Fruit fly (Drosophila melanogaster) whole organism, embryonic: Measurements from ENCODE around the gene nerfin-2.

Source experiments
- Ada2b ChIP-seq: fragments of 200-800 bp; sonication (Bioruptor generic); IDR thresholded peaks from 2 replicates; pipeline ENCODE4 v1.3.6; 2022; ENCODE audit warnings: missing biosample characterization, missing genetic modification characterization
- Adf1 ChIP-seq: fragments of 200-800 bp; sonication (Bioruptor generic); IDR thresholded peaks from 2 replicates; pipeline ENCODE4 v1.3.6; 2022; ENCODE audit warnings: missing biosample characterization, missing genetic modification characterization
- B-H1 ChIP-seq: fragments of 200-800 bp; sonication (Bioruptor generic); IDR thresholded peaks from 3 replicates; pipeline ENCODE4 v1.3.6; 2022; ENCODE audit warnings: missing biosample characterization, missing genetic modification characterization
- Bteb2 ChIP-seq: fragments of 200-800 bp; sonication (Bioruptor generic); optimal IDR thresholded peaks from 2 replicates; lab custom pipeline; 2016; ENCODE audit warnings: missing biosample characterization, missing genetic modification characterization
- CG10543 ChIP-seq: fragments of 200-800 bp; sonication (Bioruptor generic); optimal IDR thresholded peaks from 3 replicates; lab custom pipeline; 2017; ENCODE audit warnings: missing biosample characterization, mild to moderate bottlenecking, missing genetic modification characterization, moderate library complexity
- CG1647 ChIP-seq: fragments of 200-800 bp; sonication (Bioruptor generic); optimal IDR thresholded peaks from 3 replicates; lab custom pipeline; 2016; ENCODE audit warnings: missing biosample characterization, missing genetic modification characterization
- CG16813 ChIP-seq: fragments of 200-800 bp; sonication (Bioruptor generic); IDR thresholded peaks from 3 replicates; pipeline ENCODE4 v1.3.6; 2022; ENCODE audit warnings: missing biosample characterization, missing genetic modification characterization; ENCODE audit not compliant: partially characterized antibody
- CG17328 ChIP-seq: fragments of 200-800 bp; sonication (Bioruptor generic); IDR thresholded peaks from 2 replicates; pipeline ENCODE4 v1.3.6; 2022; ENCODE audit warnings: missing biosample characterization, missing genetic modification characterization
- CG17361 ChIP-seq: fragments of 200-800 bp; sonication (Bioruptor generic); IDR thresholded peaks from 3 replicates; pipeline ENCODE4 v1.3.6; 2022; ENCODE audit warnings: missing biosample characterization, missing genetic modification characterization
- CG30403 ChIP-seq: fragments of 200-800 bp; sonication (Bioruptor generic); optimal IDR thresholded peaks from 3 replicates; lab custom pipeline; 2016; ENCODE audit warnings: missing biosample characterization, missing genetic modification characterization
- CG32767 ChIP-seq: fragments of 200-800 bp; sonication (Bioruptor generic); IDR thresholded peaks from 2 replicates; pipeline ENCODE4 v1.3.6; 2022; ENCODE audit warnings: missing biosample characterization, missing genetic modification characterization
- CG3847 ChIP-seq: fragments of 200-800 bp; sonication (Bioruptor generic); IDR thresholded peaks from 2 replicates; pipeline ENCODE4 v1.3.6; 2022; ENCODE audit warnings: missing biosample characterization, missing genetic modification characterization
- CG4820 ChIP-seq: fragments of 200-800 bp; sonication (Bioruptor generic); optimal IDR thresholded peaks from 3 replicates; lab custom pipeline; 2016; ENCODE audit warnings: missing biosample characterization, missing genetic modification characterization
- CG6175 ChIP-seq: fragments of 200-800 bp; sonication (Bioruptor generic); IDR thresholded peaks from 3 replicates; pipeline ENCODE4 v1.3.6; 2022; ENCODE audit warnings: missing biosample characterization, missing genetic modification characterization
- CG6791 ChIP-seq: fragments of 200-800 bp; sonication (Bioruptor generic); IDR thresholded peaks from 3 replicates; pipeline ENCODE4 v1.3.6; 2022; ENCODE audit warnings: missing biosample characterization, missing genetic modification characterization; ENCODE audit not compliant: partially characterized antibody
- CG6854 ChIP-seq: fragments of 200-800 bp; sonication (Bioruptor generic); optimal IDR thresholded peaks from 3 replicates; lab custom pipeline; 2017; ENCODE audit warnings: missing biosample characterization, mild to moderate bottlenecking, missing genetic modification characterization
- CG8281 ChIP-seq: fragments of 200-800 bp; sonication (Bioruptor generic); optimal IDR thresholded peaks from 2 replicates; lab custom pipeline; 2018; ENCODE audit warnings: missing biosample characterization, mild to moderate bottlenecking, missing genetic modification characterization, moderate library complexity
- CrebB ChIP-seq: fragments of 200-800 bp; sonication (Bioruptor generic); optimal IDR thresholded peaks from 3 replicates; lab custom pipeline; 2018; ENCODE audit warnings: missing biosample characterization, mild to moderate bottlenecking, missing genetic modification characterization
- D19B ChIP-seq: fragments of 200-800 bp; sonication (Bioruptor generic); optimal IDR thresholded peaks from 2 replicates; lab custom pipeline; 2017; ENCODE audit warnings: missing biosample characterization, mild to moderate bottlenecking, missing genetic modification characterization
- Dad ChIP-seq: fragments of 200-800 bp; sonication (Bioruptor generic); optimal IDR thresholded peaks from 3 replicates; lab custom pipeline; 2016; ENCODE audit warnings: missing biosample characterization, missing genetic modification characterization
- Gug ChIP-seq: fragments of 200-800 bp; sonication (Bioruptor generic); IDR thresholded peaks from 4 replicates; pipeline ENCODE4 v1.3.6; 2022; ENCODE audit warnings: missing biosample characterization, missing genetic modification characterization
- H15 ChIP-seq: fragments of 200-800 bp; sonication (Bioruptor generic); IDR thresholded peaks from 3 replicates; pipeline ENCODE4 v1.3.6; 2022; ENCODE audit warnings: missing biosample characterization, missing genetic modification characterization
- Hmr ChIP-seq: fragments of 200-800 bp; sonication (Bioruptor generic); optimal IDR thresholded peaks from 3 replicates; lab custom pipeline; 2017; ENCODE audit warnings: mild to moderate bottlenecking, missing biosample characterization, missing genetic modification reagents, missing genetic modification characterization
- Lim3 ChIP-seq: fragments of 200-800 bp; sonication (Bioruptor generic); IDR thresholded peaks from 2 replicates; pipeline ENCODE4 v1.3.6; 2022; ENCODE audit warnings: missing biosample characterization, missing genetic modification characterization
- Lpt ChIP-seq: fragments of >200 bp; optimal IDR thresholded peaks from 2 replicates; lab custom pipeline; 2018; ENCODE audit warnings: missing biosample characterization, missing genetic modification characterization
- Nf-YC ChIP-seq: fragments of 200-800 bp; optimal IDR thresholded peaks from 3 replicates; lab custom pipeline; 2019; ENCODE audit warnings: missing biosample characterization, mild to moderate bottlenecking, missing genetic modification characterization, moderate library complexity
- Optix ChIP-seq: fragments of 200-800 bp; sonication (Bioruptor generic); IDR thresholded peaks from 3 replicates; pipeline ENCODE4 v1.3.6; 2022; ENCODE audit warnings: missing biosample characterization, missing genetic modification characterization
- Side ChIP-seq: fragments of 200-800 bp; sonication (Bioruptor generic); optimal IDR thresholded peaks from 2 replicates; lab custom pipeline; 2016; ENCODE audit warnings: missing biosample characterization, missing genetic modification characterization
- Sox102F ChIP-seq: fragments of 200-800 bp; sonication (Bioruptor generic); optimal IDR thresholded peaks from 2 replicates; lab custom pipeline; 2018; ENCODE audit warnings: missing biosample characterization, mild to moderate bottlenecking, missing genetic modification characterization, moderate library complexity
- Ssrp ChIP-seq: fragments of 200-800 bp; sonication (Bioruptor generic); optimal IDR thresholded peaks from 2 replicates; lab custom pipeline; 2018; ENCODE audit warnings: missing biosample characterization, mild to moderate bottlenecking, missing genetic modification characterization, moderate library complexity
- Stat92E ChIP-seq, 3 experiments: fragments of >200 bp in 2 of 3; fragments of 200-800 bp in 1 of 3; sonication (Bioruptor generic) in 1 of 3; optimal IDR thresholded peaks; 2 replicates each; lab custom pipeline; 2017 to 2019; ENCODE audit warnings: missing biosample characterization in 3 of 3, missing genetic modification characterization in 3 of 3, mild to moderate bottlenecking in 1 of 3, moderate library complexity in 1 of 3
- cad ChIP-seq: fragments of >200 bp; optimal IDR thresholded peaks from 2 replicates; lab custom pipeline; 2017; ENCODE audit warnings: missing biosample characterization, missing genetic modification characterization
- cato ChIP-seq: fragments of 200-800 bp; sonication (Bioruptor generic); optimal IDR thresholded peaks from 2 replicates; lab custom pipeline; 2016; ENCODE audit warnings: missing biosample characterization, missing genetic modification characterization, borderline replicate concordance
- caup ChIP-seq: fragments of 200-800 bp; sonication (Bioruptor generic); optimal IDR thresholded peaks from 3 replicates; lab custom pipeline; 2017; ENCODE audit warnings: missing biosample characterization, mild to moderate bottlenecking, missing genetic modification characterization, moderate library complexity; ENCODE audit not compliant: severe bottlenecking
- chif ChIP-seq, 2 experiments: fragments of 200-800 bp; sonication (Bioruptor generic); optimal IDR thresholded peaks; 3 replicates each; lab custom pipeline; 2016; ENCODE audit warnings: missing biosample characterization in 2 of 2, missing genetic modification characterization in 2 of 2
- crc ChIP-seq: fragments of 200-800 bp; sonication (Bioruptor generic); optimal IDR thresholded peaks from 2 replicates; lab custom pipeline; 2016; ENCODE audit warnings: missing biosample characterization, missing genetic modification characterization
- ftz-f1 ChIP-seq: fragments of 200-800 bp; sonication (Bioruptor generic); optimal IDR thresholded peaks from 2 replicates; lab custom pipeline; 2016; ENCODE audit warnings: missing biosample characterization, missing genetic modification characterization
- h ChIP-seq: fragments of >200 bp; optimal IDR thresholded peaks from 2 replicates; lab custom pipeline; 2017
- jigr1 ChIP-seq: fragments of 200-800 bp; sonication (Bioruptor generic); IDR thresholded peaks from 3 replicates; pipeline ENCODE4 v1.3.6; 2022; ENCODE audit warnings: missing biosample characterization, missing genetic modification characterization
- lilli ChIP-seq: fragments of 200-800 bp; sonication (Bioruptor generic); optimal IDR thresholded peaks from 3 replicates; lab custom pipeline; 2016; ENCODE audit warnings: missing biosample characterization, missing genetic modification characterization
- onecut ChIP-seq: fragments of 200-800 bp; sonication (Bioruptor generic); IDR thresholded peaks from 2 replicates; pipeline ENCODE4 v1.3.6; 2022; ENCODE audit warnings: missing biosample characterization, missing genetic modification characterization
- pfk ChIP-seq: fragments of 200-800 bp; sonication (Bioruptor generic); optimal IDR thresholded peaks from 2 replicates; lab custom pipeline; 2018; ENCODE audit warnings: missing biosample characterization, mild to moderate bottlenecking, missing genetic modification characterization, moderate library complexity
- phol ChIP-seq: fragments of 200-800 bp; sonication (Bioruptor generic); optimal IDR thresholded peaks from 3 replicates; lab custom pipeline; 2018; ENCODE audit warnings: missing biosample characterization, mild to moderate bottlenecking, missing genetic modification characterization, moderate library complexity
- pita ChIP-seq: fragments of 200-800 bp; sonication (Bioruptor generic); optimal IDR thresholded peaks from 2 replicates; lab custom pipeline; 2017; ENCODE audit warnings: missing biosample characterization, mild to moderate bottlenecking, missing genetic modification characterization
- sens-2 ChIP-seq: fragments of 200-800 bp; sonication (Bioruptor generic); IDR thresholded peaks from 2 replicates; pipeline ENCODE4 v1.3.6; 2022; ENCODE audit warnings: missing biosample characterization, missing genetic modification characterization
- shn ChIP-seq: fragments of 200-800 bp; sonication (Bioruptor generic); optimal IDR thresholded peaks from 3 replicates; lab custom pipeline; 2016; ENCODE audit warnings: missing biosample characterization, missing genetic modification characterization
- sna ChIP-seq: fragments of 200-800 bp; sonication (Bioruptor generic); IDR thresholded peaks from 2 replicates; pipeline ENCODE4 v1.3.6; 2022; ENCODE audit warnings: missing biosample characterization, missing genetic modification characterization; ENCODE audit not compliant: partially characterized antibody
- vnd ChIP-seq: fragments of 200-800 bp; sonication (Bioruptor generic); IDR thresholded peaks from 3 replicates; pipeline ENCODE4 v1.3.6; 2022; ENCODE audit warnings: missing biosample characterization, missing genetic modification characterization; ENCODE audit not compliant: partially characterized antibody
- vvl ChIP-seq: fragments of 200-800 bp; sonication (Bioruptor generic); IDR thresholded peaks from 2 replicates; pipeline ENCODE4 v1.3.6; 2022; ENCODE audit warnings: missing biosample characterization, missing genetic modification characterization

The nerfin-2 gene

dm6 chr3R:10087206-10087927, 16.4 kb downstream of the nerfin-2 start (continued):
- TF ChIP-seq CG16813 (GFP tag; lab: Robert Waterston, UW): no peak
- peak; percentile 64 for TF ChIP-seq Bteb2 (GFP tag; lab: Kevin White, UChicago)
- no peak for TF ChIP-seq Stat92E (GFP tag; optimal IDR thresholded peaks at IDR 0.05; lab: Kevin White, UChicago)
- peak; percentile 82 for TF ChIP-seq Adf1 (GFP tag; lab: Robert Waterston, UW)
- peak; percentile 41 for TF ChIP-seq caup (GFP tag; lab: Kevin White, UChicago)
- TF ChIP-seq pfk (GFP tag; lab: Kevin White, UChicago): no peak
- peak; percentile 99 for TF ChIP-seq ftz-f1
- TF ChIP-seq onecut (GFP tag; lab: Robert Waterston, UW): no peak
- peak; percentile 60 to 77 for TF ChIP-seq chif (GFP tag; optimal IDR thresholded peaks at IDR 0.05; lab: Kevin White, UChicago)
- peak; percentile 71 for TF ChIP-seq Hmr
- peak; percentile 77 for TF ChIP-seq Gug (GFP tag; lab: Robert Waterston, UW)
- no peak for TF ChIP-seq CrebB (tag; lab: Kevin White, UChicago)
- TF ChIP-seq CG6854 (GFP tag; lab: Kevin White, UChicago): peak; percentile 52
- peak; percentile 74 for TF ChIP-seq CG17328
- peak; percentile 38 for TF ChIP-seq CG1647 (GFP tag; lab: Kevin White, UChicago)
- TF ChIP-seq Optix (GFP tag; lab: Robert Waterston, UW): peak; percentile 51; the same call in 1 of the 3 replicates
- peak; percentile 73 for TF ChIP-seq phol (tag; lab: Kevin White, UChicago)
- no peak; the same call in 1 of the 2 replicates for TF ChIP-seq CG32767 (GFP tag; lab: Robert Waterston, UW)
- peak; percentile 68 for TF ChIP-seq Nf-YC (tag; lab: Kevin White, UChicago)
- TF ChIP-seq CG10543 (GFP tag; lab: Kevin White, UChicago): no peak
- peak; percentile 53 for TF ChIP-seq CG4820 (GFP tag; lab: Kevin White, UChicago)
- TF ChIP-seq Ada2b (GFP tag; lab: Robert Waterston, UW): peak; percentile 71
- peak; percentile 39 for TF ChIP-seq D19B (GFP tag; lab: Kevin White, UChicago)
- peak; percentile 47 for TF ChIP-seq Dad (GFP tag; lab: Kevin White, UChicago)
- peak; percentile 45; the same call in 2 of the 3 replicates for TF ChIP-seq CG17361 (GFP tag; lab: Robert Waterston, UW)
- TF ChIP-seq CG6175: 0 out of 3 replicates have a peak, but pooled peaks have one; percentile 32
- TF ChIP-seq Side (GFP tag; lab: Kevin White, UChicago): peak; percentile 84
- peak; percentile 44 for TF ChIP-seq crc (GFP tag; lab: Kevin White, UChicago)
- peak; percentile 78 for TF ChIP-seq vvl (GFP tag; lab: Robert Waterston, UW)
- TF ChIP-seq pita (GFP tag; lab: Kevin White, UChicago): no peak
- no peak for TF ChIP-seq CG6791 (GFP tag; lab: Robert Waterston, UW)
- peak; percentile 40 for TF ChIP-seq cato (GFP tag; lab: Kevin White, UChicago)
- peak; percentile 31 for TF ChIP-seq shn (GFP tag; lab: Kevin White, UChicago)
- TF ChIP-seq sens-2 (GFP tag; lab: Robert Waterston, UW): peak; percentile 49; the same call in 1 of the 2 replicates
- TF ChIP-seq lilli: peak; percentile 77
- TF ChIP-seq Lim3 (GFP tag; lab: Robert Waterston, UW): 0 out of 2 replicates have a peak, but pooled peaks have one; percentile 23
- TF ChIP-seq CG30403 (GFP tag; lab: Kevin White, UChicago): peak; percentile 72
- TF ChIP-seq CG3847 (GFP tag; lab: Robert Waterston, UW): peak; percentile 51
- TF ChIP-seq Sox102F (GFP tag; lab: Kevin White, UChicago): peak; percentile 68
- peak; percentile 62; the same call in 1 of the 3 replicates for TF ChIP-seq H15 (GFP tag; lab: Robert Waterston, UW)
- TF ChIP-seq h (lab: Kevin White, UChicago): no peak
- TF ChIP-seq B-H1 (GFP tag; lab: Robert Waterston, UW): no peak
- no peak for TF ChIP-seq jigr1
- no peak for TF ChIP-seq cad (GFP tag; lab: Kevin White, UChicago)
- TF ChIP-seq Lpt (GFP tag; lab: Kevin White, UChicago): no peak
- peak; percentile 44 for TF ChIP-seq Ssrp (tag; lab: Kevin White, UChicago)
- no peak for TF ChIP-seq vnd
- 0 out of 2 replicates have a peak, but pooled peaks have one; percentile 28 for TF ChIP-seq sna (GFP tag; lab: Robert Waterston, UW)
- no peak for TF ChIP-seq CG8281 (tag; lab: Kevin White, UChicago)
